Worm (Caenorhabditis elegans): ENCODE measurements around the gene srsx-34.

ce11 chrV:9054771-9055170, 19.0 kb downstream of the srsx-34 start, which contains the start of gene swm-1:
- TF ChIP-seq mep-1 (tag; optimal IDR thresholded peaks at IDR 0.05): no peak
- no peak for TF ChIP-seq pha-4 (tag; optimal IDR thresholded peaks at IDR 0.05)
- no peak for TF ChIP-seq M03D4.4 (tag; optimal IDR thresholded peaks at IDR 0.05)
- TF ChIP-seq nhr-76 (tag; optimal IDR thresholded peaks at IDR 0.05): no peak
- TF ChIP-seq blmp-1 (tag; optimal IDR thresholded peaks at IDR 0.05): no peak
- no peak for TF ChIP-seq unc-62 (GFP tag; optimal IDR thresholded peaks at IDR 0.05)
- TF ChIP-seq ceh-39 (tag; optimal IDR thresholded peaks at IDR 0.05): no peak
- no peak for TF ChIP-seq mab-5 (tag; optimal IDR thresholded peaks at IDR 0.05)
- TF ChIP-seq nhr-28 (tag; optimal IDR thresholded peaks at IDR 0.05): no peak
- TF ChIP-seq ceh-43 (GFP tag; optimal IDR thresholded peaks at IDR 0.05): no peak
- no peak for TF ChIP-seq lin-13 (tag; optimal IDR thresholded peaks at IDR 0.05)

Measured in whole organism, mixed stage, embryonic.